Worm (Caenorhabditis elegans) whole organism, young adult: ENCODE measurements around the gene lbp-9.

Source experiments
- B0035.1 ChIP-seq: sonication (generic microtip); optimal IDR thresholded peaks from 2 replicates; lab custom pipeline; 2016; ENCODE audit warnings: missing genetic modification characterization, mild to moderate bottlenecking, missing compliant biosample characterization, missing genotype, missing genetic modification reagents
- ama-1 ChIP-seq, 3 experiments: fragments of 150-350 bp in 1 of 3; sonication (generic microtip) in 2 of 3; optimal IDR thresholded peaks; 2 replicates each; lab custom pipeline; 2014 to 2018; ENCODE audit warnings: missing biosample characterization in 2 of 3, missing genetic modification characterization in 2 of 3, missing genetic modification reagents in 2 of 3
- ets-4 ChIP-seq: fragments of 200-800 bp; sonication (Bioruptor generic); optimal IDR thresholded peaks from 2 replicates; lab custom pipeline; 2018; ENCODE audit warnings: mild to moderate bottlenecking, missing genetic modification characterization, missing compliant biosample characterization
- gei-17 ChIP-seq: fragments of 200-800 bp; sonication (Bioruptor generic); optimal IDR thresholded peaks from 2 replicates; lab custom pipeline; 2018; ENCODE audit warnings: mild to moderate bottlenecking, missing genetic modification characterization, missing compliant biosample characterization
- him-1 ChIP-seq: sonication (generic microtip); optimal IDR thresholded peaks from 2 replicates; lab custom pipeline; 2016; ENCODE audit warnings: missing genotype, missing genetic modification reagents, missing genetic modification characterization, missing compliant biosample characterization
- lag-1 ChIP-seq: fragments of 200-800 bp; sonication (Bioruptor generic); IDR thresholded peaks from 2 replicates; pipeline ENCODE4 v1.3.6; 2022; ENCODE audit warnings: missing genetic modification reagents, missing genetic modification characterization, missing compliant biosample characterization
- lin-35 ChIP-seq, 3 experiments: fragments of 150-350 bp in 2 of 3; sonication (generic microtip) in 1 of 3; optimal IDR thresholded peaks; 2 replicates each; lab custom pipeline; 2014 to 2018; ENCODE audit warnings: missing biosample characterization in 3 of 3, missing genetic modification characterization in 3 of 3, missing genetic modification reagents in 3 of 3
- snpc-4 ChIP-seq, 5 experiments: fragments of 150-350 bp in 1 of 5; sonication (generic microtip) in 4 of 5; optimal IDR thresholded peaks; 2 replicates each; lab custom pipeline; 2014 to 2018; ENCODE audit warnings: missing genetic modification characterization in 5 of 5, missing biosample characterization in 3 of 5, antibody characterized with exemption in 2 of 5, mild to moderate bottlenecking in 2 of 5, missing compliant biosample characterization in 2 of 5, missing genotype in 2 of 5, moderate library complexity in 2 of 5, missing genetic modification reagents in 1 of 5
- ztf-28 ChIP-seq: fragments of 200-800 bp; sonication (Bioruptor generic); IDR thresholded peaks from 2 replicates; pipeline ENCODE4 v1.3.6; 2022; ENCODE audit warnings: missing genetic modification reagents, missing genetic modification characterization, missing compliant biosample characterization

- TF ChIP-seq ztf-28 = no peak
- TF ChIP-seq ama-1 (optimal IDR thresholded peaks at IDR 0.05; lab: Kevin White, UChicago) = no peak
- no peak for TF ChIP-seq ama-1 (GFP tag; optimal IDR thresholded peaks at IDR 0.05; lab: Kevin White, UChicago)
- no peak for TF ChIP-seq him-1 (tag; lab: Kevin White, UChicago)
- TF ChIP-seq gei-17 (GFP tag; lab: Kevin White, UChicago) = no peak
- TF ChIP-seq B0035.1 (tag; lab: Kevin White, UChicago) = no peak
- no peak for TF ChIP-seq ets-4
- no peak for TF ChIP-seq lag-1 (GFP tag; lab: Robert Waterston, UW)
- TF ChIP-seq lin-35 (GFP tag; optimal IDR thresholded peaks at IDR 0.05; lab: Kevin White, UChicago) = no peak
- TF ChIP-seq snpc-4 (GFP tag; optimal IDR thresholded peaks at IDR 0.05; lab: Kevin White, UChicago) = no peak
- TF ChIP-seq snpc-4 (tag; optimal IDR thresholded peaks at IDR 0.05; lab: Kevin White, UChicago) = no peak
Measured at ce11 chrV:2022374-2022773, 45.9 kb upstream of the lbp-9 start, which contains the start of gene F59A7.5.
